Worm (Caenorhabditis elegans): ENCODE data around the gene T04F3.3.

T04F3.3 gene

ce11 chrV:11797272-11797855, 38.6 kb downstream of the T04F3.3 start:
- no peak for TF ChIP-seq unc-62 (GFP tag; optimal IDR thresholded peaks at IDR 0.05)

DNA sequence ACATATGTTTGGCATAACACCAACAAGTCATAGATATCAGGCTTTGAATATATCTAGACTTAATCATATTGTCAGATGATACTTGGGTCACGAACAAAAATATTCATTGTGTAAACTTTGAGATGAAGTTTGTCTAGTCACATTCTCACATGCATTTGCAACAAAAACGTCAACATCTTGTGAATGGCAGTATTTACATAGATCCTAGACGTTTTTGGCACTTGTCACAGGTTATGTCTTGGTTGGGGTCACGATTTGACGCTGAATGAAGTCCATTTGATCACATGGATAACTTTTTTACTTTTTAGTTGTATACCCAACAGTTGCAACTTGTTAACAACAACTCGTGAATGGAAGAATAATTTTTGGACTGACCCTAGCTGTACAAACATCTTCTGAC, 39.6 kb downstream of the T04F3.3 start:
- TF ChIP-seq unc-62 (GFP tag; optimal IDR thresholded peaks at IDR 0.05) = no peak

- no peak for TF ChIP-seq unc-62 (GFP tag; optimal IDR thresholded peaks at IDR 0.05)
These were observed 40.6 kb downstream of the T04F3.3 start for ce11 chrV:11799252-11799822.

DNA sequence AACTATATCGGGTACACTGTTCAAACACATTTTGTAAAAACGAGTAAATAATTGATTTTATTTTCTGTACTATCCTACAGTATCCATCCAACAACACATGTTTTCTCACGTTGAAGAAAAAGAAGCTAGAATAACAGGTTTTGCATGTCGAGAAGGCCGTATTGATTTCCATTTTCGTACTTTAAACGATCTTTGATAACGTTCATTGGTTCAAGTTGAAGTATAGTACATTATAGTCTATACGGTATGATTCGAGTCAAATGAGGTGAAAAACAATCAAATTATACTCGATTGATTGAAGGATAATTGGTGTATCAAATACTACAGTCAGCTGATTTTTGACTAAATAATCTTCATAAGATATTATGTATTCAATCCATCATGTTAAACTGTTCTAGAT, 41.8 kb downstream of the T04F3.3 start:
- TF ChIP-seq unc-62 (GFP tag; optimal IDR thresholded peaks at IDR 0.05) = no peak

ce11 chrV:11801076-11801849, 42.5 kb downstream of the T04F3.3 start:
- no peak for TF ChIP-seq unc-62 (GFP tag; optimal IDR thresholded peaks at IDR 0.05)

ce11 chrV:11802508-11802907, 43.8 kb downstream of the T04F3.3 start:
- TF ChIP-seq unc-62 (GFP tag; optimal IDR thresholded peaks at IDR 0.05) = no peak

- TF ChIP-seq unc-62 (GFP tag; optimal IDR thresholded peaks at IDR 0.05) = no peak
These were observed 44.8 kb downstream of the T04F3.3 start for ce11 chrV:11803518-11803994.

ce11 chrV:11809935-11810334, 51.2 kb downstream of the T04F3.3 start:
- TF ChIP-seq unc-62 (GFP tag; optimal IDR thresholded peaks at IDR 0.05) = no peak
